Fruit fly (Drosophila melanogaster) whole organism, embryonic: ENCODE data around the gene Cad88C.

ENCODE experiments used
- Atf3 ChIP-seq: fragments of 200-800 bp; sonication (Bioruptor generic); optimal IDR thresholded peaks from 3 replicates; lab custom pipeline; 2016; ENCODE audit warnings: missing biosample characterization, missing genetic modification characterization
- CG10267 ChIP-seq: fragments of 200-800 bp; sonication (Bioruptor generic); optimal IDR thresholded peaks from 2 replicates; lab custom pipeline; 2018; ENCODE audit warnings: missing biosample characterization, mild to moderate bottlenecking, missing genetic modification characterization, moderate library complexity
- CG11398 ChIP-seq: fragments of 200-800 bp; sonication (Bioruptor generic); optimal IDR thresholded peaks from 2 replicates; lab custom pipeline; 2016; ENCODE audit warnings: missing biosample characterization, missing genetic modification characterization
- CG11696 ChIP-seq: fragments of 200-800 bp; sonication (Bioruptor generic); IDR thresholded peaks from 2 replicates; pipeline ENCODE4 v1.3.6; 2022; ENCODE audit warnings: missing biosample characterization, missing genetic modification characterization
- CG12299 ChIP-seq: fragments of 200-800 bp; sonication (Bioruptor generic); optimal IDR thresholded peaks from 2 replicates; lab custom pipeline; 2018; ENCODE audit warnings: missing biosample characterization, mild to moderate bottlenecking, missing genetic modification characterization
- CG13894 ChIP-seq: fragments of 200-800 bp; sonication (Bioruptor generic); optimal IDR thresholded peaks from 3 replicates; lab custom pipeline; 2018; ENCODE audit warnings: missing biosample characterization, mild to moderate bottlenecking, missing genetic modification characterization, moderate library complexity
- CG14667 ChIP-seq: fragments of 200-800 bp; sonication (Bioruptor generic); IDR thresholded peaks from 2 replicates; pipeline ENCODE4 v1.3.6; 2022; ENCODE audit warnings: missing biosample characterization, missing genetic modification characterization
- CG1832 ChIP-seq: fragments of 200-800 bp; sonication (Bioruptor generic); optimal IDR thresholded peaks from 2 replicates; lab custom pipeline; 2017; ENCODE audit warnings: missing biosample characterization, mild to moderate bottlenecking, missing genetic modification characterization, inconsistent platforms
- CG2120 ChIP-seq: fragments of 200-800 bp; sonication (Bioruptor generic); optimal IDR thresholded peaks from 3 replicates; lab custom pipeline; 2016; ENCODE audit warnings: missing biosample characterization, missing genetic modification characterization
- CG2875 ChIP-seq: fragments of 200-800 bp; sonication (Bioruptor generic); optimal IDR thresholded peaks from 2 replicates; lab custom pipeline; 2017; ENCODE audit warnings: missing biosample characterization, mild to moderate bottlenecking, missing genetic modification characterization, missing genetic modification reagents
- CG32767 ChIP-seq: fragments of 200-800 bp; sonication (Bioruptor generic); IDR thresholded peaks from 2 replicates; pipeline ENCODE4 v1.3.6; 2022; ENCODE audit warnings: missing biosample characterization, missing genetic modification characterization
- CG33213 ChIP-seq: fragments of 200-800 bp; sonication (Bioruptor generic); optimal IDR thresholded peaks from 3 replicates; lab custom pipeline; 2016; ENCODE audit warnings: missing biosample characterization, missing genetic modification characterization
- CG4360 ChIP-seq: fragments of 200-800 bp; sonication (Bioruptor generic); IDR thresholded peaks from 2 replicates; pipeline ENCODE4 v1.3.6; 2022; ENCODE audit warnings: missing biosample characterization, missing genetic modification characterization
- CG4617 ChIP-seq: fragments of 200-800 bp; sonication (Bioruptor generic); optimal IDR thresholded peaks from 3 replicates; lab custom pipeline; 2016; ENCODE audit warnings: missing biosample characterization, missing genetic modification characterization, borderline replicate concordance
- CG6175 ChIP-seq: fragments of 200-800 bp; sonication (Bioruptor generic); IDR thresholded peaks from 3 replicates; pipeline ENCODE4 v1.3.6; 2022; ENCODE audit warnings: missing biosample characterization, missing genetic modification characterization
- CG6765 ChIP-seq: fragments of 200-800 bp; sonication (Bioruptor generic); optimal IDR thresholded peaks from 3 replicates; lab custom pipeline; 2017; ENCODE audit warnings: missing biosample characterization, mild to moderate bottlenecking, missing genetic modification characterization
- CG6854 ChIP-seq: fragments of 200-800 bp; sonication (Bioruptor generic); optimal IDR thresholded peaks from 3 replicates; lab custom pipeline; 2017; ENCODE audit warnings: missing biosample characterization, mild to moderate bottlenecking, missing genetic modification characterization
- CG8359 ChIP-seq: fragments of 200-800 bp; sonication (Bioruptor generic); optimal IDR thresholded peaks from 2 replicates; lab custom pipeline; 2017; ENCODE audit warnings: missing biosample characterization, mild to moderate bottlenecking, missing genetic modification characterization, borderline replicate concordance
- CG9797 ChIP-seq: fragments of 200-800 bp; sonication (Bioruptor generic); optimal IDR thresholded peaks from 3 replicates; lab custom pipeline; 2018; ENCODE audit warnings: missing biosample characterization, mild to moderate bottlenecking, missing genetic modification characterization
- CHES-1-like ChIP-seq: fragments of 200-800 bp; sonication (Bioruptor generic); optimal IDR thresholded peaks from 2 replicates; lab custom pipeline; 2016; ENCODE audit warnings: missing biosample characterization, missing genetic modification characterization
- CTCF ChIP-seq: fragments of 200-800 bp; sonication (Bioruptor generic); optimal IDR thresholded peaks from 2 replicates; lab custom pipeline; 2017; ENCODE audit warnings: missing biosample characterization, mild to moderate bottlenecking, missing genetic modification characterization, moderate library complexity
- Fer2 ChIP-seq: fragments of 200-800 bp; sonication (Bioruptor generic); optimal IDR thresholded peaks from 2 replicates; lab custom pipeline; 2018; ENCODE audit warnings: missing biosample characterization, mild to moderate bottlenecking, missing genetic modification characterization, moderate library complexity
- H2.0 ChIP-seq: fragments of 200-800 bp; sonication (Bioruptor generic); IDR thresholded peaks from 2 replicates; pipeline ENCODE4 v1.3.6; 2022; ENCODE audit warnings: missing biosample characterization, missing genetic modification characterization
- HLH4C ChIP-seq: fragments of 200-800 bp; sonication (Bioruptor generic); IDR thresholded peaks from 3 replicates; pipeline ENCODE4 v1.3.6; 2022; ENCODE audit warnings: missing biosample characterization, missing genetic modification characterization; ENCODE audit not compliant: partially characterized antibody
- Hey ChIP-seq: fragments of 200-800 bp; sonication (Bioruptor generic); optimal IDR thresholded peaks from 3 replicates; lab custom pipeline; 2018; ENCODE audit warnings: missing biosample characterization, mild to moderate bottlenecking, missing genetic modification characterization
- Hmr ChIP-seq: fragments of 200-800 bp; sonication (Bioruptor generic); optimal IDR thresholded peaks from 3 replicates; lab custom pipeline; 2017; ENCODE audit warnings: mild to moderate bottlenecking, missing biosample characterization, missing genetic modification reagents, missing genetic modification characterization
- NfI ChIP-seq: fragments of 200-800 bp; sonication (Bioruptor generic); optimal IDR thresholded peaks from 3 replicates; lab custom pipeline; 2018; ENCODE audit warnings: missing biosample characterization, mild to moderate bottlenecking, missing genetic modification characterization, moderate library complexity
- Oli ChIP-seq: fragments of 200-800 bp; sonication (Bioruptor generic); optimal IDR thresholded peaks from 2 replicates; lab custom pipeline; 2018; ENCODE audit warnings: missing biosample characterization, mild to moderate bottlenecking, missing genetic modification characterization, moderate library complexity
- Tbp ChIP-seq: fragments of >200 bp; optimal IDR thresholded peaks from 2 replicates; lab custom pipeline; 2018; ENCODE audit warnings: missing biosample characterization, missing genetic modification characterization
- caup ChIP-seq: fragments of 200-800 bp; sonication (Bioruptor generic); optimal IDR thresholded peaks from 3 replicates; lab custom pipeline; 2017; ENCODE audit warnings: missing biosample characterization, mild to moderate bottlenecking, missing genetic modification characterization, moderate library complexity; ENCODE audit not compliant: severe bottlenecking
- croc ChIP-seq: fragments of 200-800 bp; sonication (Bioruptor generic); conservative IDR thresholded peaks from 3 replicates; pipeline ENCODE4 v1.3.6; 2022; ENCODE audit warnings: missing biosample characterization, missing genetic modification characterization
- dimm ChIP-seq: fragments of 200-800 bp; sonication (Bioruptor generic); IDR thresholded peaks from 2 replicates; pipeline ENCODE4 v1.3.6; 2022; ENCODE audit warnings: missing biosample characterization, missing genetic modification characterization
- ems ChIP-seq: fragments of 200-800 bp; sonication (Bioruptor generic); optimal IDR thresholded peaks from 3 replicates; lab custom pipeline; 2016; ENCODE audit warnings: missing biosample characterization, missing genetic modification characterization
- fu2 ChIP-seq: fragments of 200-800 bp; sonication (Bioruptor generic); optimal IDR thresholded peaks from 2 replicates; lab custom pipeline; 2016; ENCODE audit warnings: missing biosample characterization, missing genetic modification characterization
- gt ChIP-seq: fragments of 200-800 bp; sonication (Bioruptor generic); IDR thresholded peaks from 2 replicates; pipeline ENCODE4 v1.3.6; 2022; ENCODE audit warnings: missing biosample characterization, missing genetic modification characterization
- jing ChIP-seq: fragments of 200-800 bp; sonication (Bioruptor generic); optimal IDR thresholded peaks from 2 replicates; lab custom pipeline; 2018; ENCODE audit warnings: missing biosample characterization, mild to moderate bottlenecking, missing genetic modification characterization
- kay ChIP-seq: fragments of 200-800 bp; sonication (Bioruptor generic); optimal IDR thresholded peaks from 2 replicates; lab custom pipeline; 2016; ENCODE audit warnings: missing biosample characterization, missing genetic modification characterization
- lab ChIP-seq: fragments of 200-800 bp; sonication (Bioruptor generic); optimal IDR thresholded peaks from 3 replicates; lab custom pipeline; 2017; ENCODE audit warnings: missing biosample characterization, missing genetic modification characterization, mild to moderate bottlenecking, moderate library complexity, missing genetic modification reagents
- lbe ChIP-seq: fragments of 200-800 bp; sonication (Bioruptor generic); optimal IDR thresholded peaks from 2 replicates; lab custom pipeline; 2016; ENCODE audit warnings: missing biosample characterization, mild to moderate bottlenecking, missing genetic modification characterization
- lov ChIP-seq, 2 experiments: fragments of 200-800 bp in 1 of 2; fragments of >200 bp in 1 of 2; sonication (Bioruptor generic) in 1 of 2; IDR thresholded peaks in 1 of 2; optimal IDR thresholded peaks in 1 of 2; 2 replicates in 1 of 2; 3 replicates in 1 of 2; pipeline versions ENCODE4 v1.3.6 to Lab custom; 2017 to 2022; ENCODE audit warnings: missing biosample characterization in 1 of 2, missing genetic modification characterization in 1 of 2
- nom ChIP-seq: fragments of 200-800 bp; sonication (Bioruptor generic); optimal IDR thresholded peaks from 2 replicates; lab custom pipeline; 2017; ENCODE audit warnings: missing biosample characterization, missing genetic modification characterization, mild to moderate bottlenecking, moderate library complexity, missing genetic modification reagents
- pfk ChIP-seq: fragments of 200-800 bp; sonication (Bioruptor generic); optimal IDR thresholded peaks from 2 replicates; lab custom pipeline; 2018; ENCODE audit warnings: missing biosample characterization, mild to moderate bottlenecking, missing genetic modification characterization, moderate library complexity
- pzg ChIP-seq: fragments of 200-800 bp; sonication (Bioruptor generic); optimal IDR thresholded peaks from 3 replicates; lab custom pipeline; 2018; ENCODE audit warnings: missing biosample characterization, mild to moderate bottlenecking, missing genetic modification characterization, moderate library complexity
- ranshi ChIP-seq: fragments of 200-800 bp; sonication (Bioruptor generic); IDR thresholded peaks from 2 replicates; pipeline ENCODE4 v1.3.6; 2022; ENCODE audit warnings: missing biosample characterization, missing genetic modification characterization
- sim ChIP-seq: fragments of 200-800 bp; sonication (Bioruptor generic); IDR thresholded peaks from 2 replicates; pipeline ENCODE4 v1.3.6; 2022; ENCODE audit warnings: missing biosample characterization, missing genetic modification characterization
- tgo ChIP-seq: fragments of 200-800 bp; sonication (Bioruptor generic); IDR thresholded peaks from 3 replicates; pipeline ENCODE4 v1.3.6; 2022; ENCODE audit warnings: missing biosample characterization, missing genetic modification characterization
- tna ChIP-seq: fragments of 200-800 bp; sonication (Bioruptor generic); IDR thresholded peaks from 2 replicates; pipeline ENCODE4 v1.3.6; 2022; ENCODE audit warnings: missing biosample characterization, missing genetic modification characterization; ENCODE audit not compliant: partially characterized antibody
- zen ChIP-seq: fragments of 200-800 bp; sonication (Bioruptor generic); optimal IDR thresholded peaks from 3 replicates; lab custom pipeline; 2018; ENCODE audit warnings: missing biosample characterization, mild to moderate bottlenecking, missing genetic modification characterization, moderate library complexity
- zfh2 ChIP-seq: fragments of 200-800 bp; sonication (Bioruptor generic); optimal IDR thresholded peaks from 2 replicates; lab custom pipeline; 2016; ENCODE audit warnings: missing biosample characterization, missing genetic modification characterization

Cad88C gene

dm6 chr3R:14655912-14656700 is 25.8 kb downstream of the Cad88C start (continued):
- TF ChIP-seq nom (GFP tag; lab: Kevin White, UChicago) (no peak), CG2875 (no peak), zen (tag; lab: Kevin White, UChicago) (peak; percentile 9), ems (GFP tag; lab: Kevin White, UChicago) (no peak), CG1832 (GFP tag; lab: Kevin White, UChicago) (no peak), CG2120 (GFP tag; lab: Kevin White, UChicago) (peak; percentile 0), CHES-1-like (GFP tag; lab: Kevin White, UChicago) (no peak), CTCF (GFP tag; lab: Kevin White, UChicago) (no peak), lov (optimal IDR thresholded peaks at IDR 0.05; lab: Kevin White, UChicago) (no peak), lov (GFP tag; IDR thresholded peaks at IDR 0.05; lab: Robert Waterston, UW) (no peak), CG6854 (no peak), zfh2 (peak; percentile 2), CG32767 (no peak), ranshi (GFP tag; lab: Robert Waterston, UW) (no peak), sim (GFP tag; lab: Robert Waterston, UW) (no peak), CG10267 (tag; lab: Kevin White, UChicago) (no peak), caup (GFP tag; lab: Kevin White, UChicago) (no peak), CG14667 (GFP tag; lab: Robert Waterston, UW) (no peak), CG9797 (no peak), CG12299 (tag; lab: Kevin White, UChicago) (no peak), Fer2 (no peak), CG11398 (GFP tag; lab: Kevin White, UChicago) (no peak), Atf3 (GFP tag; lab: Kevin White, UChicago) (no peak), jing (no peak), H2.0 (no peak), pfk (no peak), pzg (GFP tag; lab: Kevin White, UChicago) (no peak), croc (GFP tag; lab: Robert Waterston, UW) (no peak), dimm (GFP tag; lab: Robert Waterston, UW) (no peak), kay (GFP tag; lab: Kevin White, UChicago) (no peak), gt (no peak), lbe (GFP tag; lab: Kevin White, UChicago) (no peak), tgo (GFP tag; lab: Robert Waterston, UW) (no peak), fu2 (GFP tag; lab: Kevin White, UChicago) (no peak), CG13894 (tag; lab: Kevin White, UChicago) (no peak), CG4360 (GFP tag; lab: Robert Waterston, UW) (no peak), Tbp (GFP tag; lab: Kevin White, UChicago) (no peak), CG6765 (GFP tag; lab: Kevin White, UChicago) (no peak), CG33213 (no peak), CG8359 (no peak), Hey (no peak), CG6175 (GFP tag; lab: Robert Waterston, UW) (no peak), Hmr (GFP tag; lab: Kevin White, UChicago) (peak; percentile 2), CG11696 (GFP tag; lab: Robert Waterston, UW) (no peak), NfI (GFP tag; lab: Kevin White, UChicago) (no peak), lab (GFP tag; lab: Kevin White, UChicago) (no peak), HLH4C (GFP tag; lab: Robert Waterston, UW) (0 out of 3 replicates have a peak, but pooled peaks have one; percentile 30), Oli (no peak), CG4617 (no peak), tna (GFP tag; lab: Robert Waterston, UW) (0 out of 2 replicates have a peak, but pooled peaks have one; percentile 22)
